Fruit fly (Drosophila melanogaster) Kc167 (cell line): ENCODE measurements around the gene CG5126.

Experiments used
- Sin3A ChIP-seq: fragments of >200 bp; optimal IDR thresholded peaks from 2 replicates; lab custom pipeline; 2018; ENCODE audit warnings: missing external identifiers
- h ChIP-seq: fragments of >200 bp; optimal IDR thresholded peaks from 3 replicates; lab custom pipeline; 2018; ENCODE audit warnings: missing external identifiers
- insv ChIP-seq: fragments of >200 bp; optimal IDR thresholded peaks from 3 replicates; lab custom pipeline; 2018; ENCODE audit warnings: missing external identifiers
- psq ChIP-seq: fragments of >200 bp; optimal IDR thresholded peaks from 2 replicates; lab custom pipeline; 2017; ENCODE audit warnings: missing external identifiers
- ttk ChIP-seq: sonication (Bioruptor generic); optimal IDR thresholded peaks from 2 replicates; lab custom pipeline; 2017; ENCODE audit warnings: missing external identifiers

DNA sequence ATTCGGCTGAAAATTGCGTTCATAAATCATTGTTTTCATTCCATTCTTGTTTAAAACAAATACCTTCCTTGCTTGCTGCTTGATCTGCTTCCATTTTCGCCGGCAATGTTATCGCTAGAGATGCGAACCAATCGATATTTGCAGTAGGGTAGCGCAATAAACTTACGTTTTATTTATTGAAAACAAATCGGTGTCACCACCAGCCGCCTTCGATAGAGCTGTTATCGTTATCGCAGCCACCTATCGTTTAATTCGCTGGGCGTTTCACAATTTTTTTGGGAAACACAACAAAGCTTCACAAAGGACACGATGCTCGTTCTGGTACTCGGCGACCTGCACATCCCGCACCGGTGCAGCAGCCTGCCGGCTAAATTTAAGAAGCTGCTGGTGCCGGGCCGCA, 33.3 kb downstream of the CG5126 start, which contains the start of the genes Tfb4 and Vps29:
- TF ChIP-seq insv (no peak), psq (lab: Kevin White, UChicago) (no peak), h (lab: Kevin White, UChicago) (no peak), Sin3A (lab: Kevin White, UChicago) (no peak), ttk (no peak)
